Fruit fly (Drosophila melanogaster): ENCODE measurements around the gene sty.

sty gene

dm6 chr3L:3388708-3389665, 35.7 kb downstream of the sty start (continued):
- TF ChIP-seq Bdp1 (GFP tag; optimal IDR thresholded peaks at IDR 0.05) = no peak
- no peak for TF ChIP-seq NK7.1 (GFP tag; optimal IDR thresholded peaks at IDR 0.05)
- TF ChIP-seq CG6683 (GFP tag; optimal IDR thresholded peaks at IDR 0.05) = no peak
- TF ChIP-seq ase (GFP tag; IDR thresholded peaks at IDR 0.05) = no peak
- TF ChIP-seq CG10274 (GFP tag; optimal IDR thresholded peaks at IDR 0.05) = no peak
- TF ChIP-seq lbe (GFP tag; optimal IDR thresholded peaks at IDR 0.05) = peak; percentile 70
- no peak for TF ChIP-seq jumu (GFP tag; optimal IDR thresholded peaks at IDR 0.05)
- peak; percentile 9; the same call in 1 of the 2 replicates for TF ChIP-seq esg (GFP tag; conservative IDR thresholded peaks at IDR 0.05)
- no peak for TF ChIP-seq Bteb2 (GFP tag; optimal IDR thresholded peaks at IDR 0.05)
- peak in 1 of 2 experiments; percentile 44 for TF ChIP-seq bsh (GFP tag; optimal IDR thresholded peaks at IDR 0.05)
- no peak for TF ChIP-seq NFAT (GFP tag; IDR thresholded peaks at IDR 0.05)
- peak; percentile 25 for TF ChIP-seq Ptx1 (GFP tag; IDR thresholded peaks at IDR 0.05)
- peak; percentile 24; the same call in 1 of the 2 replicates for TF ChIP-seq CG5953 (GFP tag; IDR thresholded peaks at IDR 0.05)
- no peak for TF ChIP-seq ems (GFP tag; optimal IDR thresholded peaks at IDR 0.05)
- TF ChIP-seq CG15011 (GFP tag; optimal IDR thresholded peaks at IDR 0.05) = no peak
- peak; percentile 77 for TF ChIP-seq bowl (GFP tag; IDR thresholded peaks at IDR 0.05)
- no peak for TF ChIP-seq CG15514 (GFP tag; optimal IDR thresholded peaks at IDR 0.05)
- no peak for TF ChIP-seq lov (optimal IDR thresholded peaks at IDR 0.05)
- peak; percentile 64; the same call in 2 of the 3 replicates for TF ChIP-seq lov (GFP tag; IDR thresholded peaks at IDR 0.05)
- TF ChIP-seq Bgb (GFP tag; IDR thresholded peaks at IDR 0.05; ENCODE audit: partially characterized antibody) = no peak
- TF ChIP-seq CG31224 (GFP tag; IDR thresholded peaks at IDR 0.05) = no peak
- peak; percentile 23; the same call in 1 of the 2 replicates for TF ChIP-seq H2.0 (GFP tag; IDR thresholded peaks at IDR 0.05)
- TF ChIP-seq ewg (GFP tag; optimal IDR thresholded peaks at IDR 0.05) = no peak
- TF ChIP-seq sna (GFP tag; IDR thresholded peaks at IDR 0.05; ENCODE audit: partially characterized antibody) = no peak
- no peak for TF ChIP-seq chn (GFP tag; optimal IDR thresholded peaks at IDR 0.05)
- no peak for TF ChIP-seq nerfin-1 (tag; optimal IDR thresholded peaks at IDR 0.05)
- TF ChIP-seq dmrt99B (tag; optimal IDR thresholded peaks at IDR 0.05) = no peak
- TF ChIP-seq luna (GFP tag; optimal IDR thresholded peaks at IDR 0.05) = no peak
- peak; percentile 68 for TF ChIP-seq Med (GFP tag)
- TF ChIP-seq CG2116 (GFP tag; optimal IDR thresholded peaks at IDR 0.05) = no peak
- peak; percentile 36 for TF ChIP-seq Rx (GFP tag; IDR thresholded peaks at IDR 0.05)
- no peak for TF ChIP-seq vnd (GFP tag; IDR thresholded peaks at IDR 0.05; ENCODE audit: partially characterized antibody)
- no peak for TF ChIP-seq gcm2 (GFP tag; optimal IDR thresholded peaks at IDR 0.05)
- TF ChIP-seq dmrt11E (tag; optimal IDR thresholded peaks at IDR 0.05) = no peak
- no peak for TF ChIP-seq Ssrp (tag; optimal IDR thresholded peaks at IDR 0.05)
- TF ChIP-seq p53 (GFP tag; optimal IDR thresholded peaks at IDR 0.05) = no peak
- TF ChIP-seq CG8281 (tag; optimal IDR thresholded peaks at IDR 0.05) = no peak
- no peak for TF ChIP-seq CG12219 (GFP tag; optimal IDR thresholded peaks at IDR 0.05)
- peak; percentile 58 for TF ChIP-seq oc (tag; optimal IDR thresholded peaks at IDR 0.05)
- no peak for TF ChIP-seq bigmax (GFP tag; optimal IDR thresholded peaks at IDR 0.05)
- TF ChIP-seq rib (GFP tag; IDR thresholded peaks at IDR 0.05) = no peak
- TF ChIP-seq cas (GFP tag; IDR thresholded peaks at IDR 0.05) = no peak
- TF ChIP-seq Aef1 (GFP tag; IDR thresholded peaks at IDR 0.05) = no peak
- no peak for TF ChIP-seq CG13894 (tag; optimal IDR thresholded peaks at IDR 0.05)
- 0 out of 2 replicates have a peak, but pooled peaks have one; percentile 16 for TF ChIP-seq CG4730 (GFP tag; IDR thresholded peaks at IDR 0.05)
- TF ChIP-seq CG11247 (GFP tag; IDR thresholded peaks at IDR 0.05) = peak; percentile 29; the same call in 1 of the 2 replicates
- no peak for TF ChIP-seq sr (GFP tag; IDR thresholded peaks at IDR 0.05)
- no peak for TF ChIP-seq BtbVII (GFP tag; optimal IDR thresholded peaks at IDR 0.05)
- TF ChIP-seq odd (GFP tag; optimal IDR thresholded peaks at IDR 0.05) = no peak
